Fruit fly (Drosophila melanogaster): ENCODE measurements around the gene Tango6.

DNA sequence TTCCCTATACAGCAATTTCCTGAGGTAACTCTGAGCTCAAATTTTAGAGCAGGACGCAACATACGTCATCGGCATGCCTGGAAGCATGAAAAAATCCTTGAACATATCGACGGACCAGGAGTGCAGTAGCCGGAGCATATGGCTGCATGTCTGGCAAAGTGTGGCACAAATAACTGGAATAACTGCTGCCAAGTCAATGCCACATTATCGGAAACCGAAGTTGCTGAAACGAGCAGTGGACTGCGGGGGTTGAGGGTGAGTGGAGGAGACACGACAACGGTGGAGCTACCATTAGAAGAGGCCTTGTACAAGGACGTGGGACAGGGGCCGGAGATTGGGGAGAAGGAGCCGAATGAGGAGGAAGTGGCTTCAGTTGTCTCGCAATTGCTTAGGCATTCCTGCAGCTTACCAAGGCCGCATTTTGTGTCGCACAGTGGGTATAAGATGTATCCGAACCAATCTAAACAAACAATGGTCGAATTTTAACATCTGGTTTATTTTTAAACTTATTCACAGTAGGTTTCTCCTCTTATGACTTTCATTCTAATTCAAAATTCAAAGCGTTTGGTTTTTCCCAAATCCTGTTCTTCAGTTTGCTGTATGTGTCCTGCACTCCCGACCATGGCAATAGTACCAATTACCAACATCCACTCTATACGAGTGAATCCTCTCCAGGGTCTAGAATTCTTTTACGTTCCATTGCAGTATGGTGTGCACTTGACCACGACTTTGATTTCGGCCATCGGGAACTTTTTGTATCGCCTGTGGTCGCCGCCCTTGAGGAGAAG is 22.9 kb upstream of the Tango6 start, which contains the start of gene CG46304:
- TF ChIP-seq CG4404 (GFP tag; IDR thresholded peaks at IDR 0.05) (no peak), NfI (GFP tag; optimal IDR thresholded peaks at IDR 0.05) (no peak), Adf1 (GFP tag; IDR thresholded peaks at IDR 0.05) (no peak), Elba2 (GFP tag; optimal IDR thresholded peaks at IDR 0.05) (no peak), hkb (optimal IDR thresholded peaks at IDR 0.05) (no peak), hkb (GFP tag; IDR thresholded peaks at IDR 0.05) (no peak), CG34422 (GFP tag; IDR thresholded peaks at IDR 0.05) (no peak), pita (GFP tag; optimal IDR thresholded peaks at IDR 0.05) (no peak), exex (tag; optimal IDR thresholded peaks at IDR 0.05) (no peak), vvl (GFP tag; IDR thresholded peaks at IDR 0.05) (no peak)
